Fruit fly (Drosophila melanogaster) whole organism, embryonic: Measurements from ENCODE around the gene Sptz.

Source experiments
- ATbp ChIP-seq: fragments of 200-800 bp; sonication (Bioruptor generic); optimal IDR thresholded peaks from 2 replicates; lab custom pipeline; 2017; ENCODE audit warnings: missing biosample characterization, mild to moderate bottlenecking, missing genetic modification characterization, missing genetic modification reagents
- BEAF-32 ChIP-seq: fragments of 200-800 bp; sonication (Bioruptor generic); optimal IDR thresholded peaks from 3 replicates; lab custom pipeline; 2017; ENCODE audit warnings: missing biosample characterization, missing genetic modification characterization, mild to moderate bottlenecking, moderate library complexity, missing genetic modification reagents
- CG11504 ChIP-seq: fragments of 200-800 bp; sonication (Bioruptor generic); optimal IDR thresholded peaks from 3 replicates; lab custom pipeline; 2019; ENCODE audit warnings: missing biosample characterization, mild to moderate bottlenecking, missing genetic modification characterization, moderate library complexity
- CG12299 ChIP-seq: fragments of 200-800 bp; sonication (Bioruptor generic); optimal IDR thresholded peaks from 2 replicates; lab custom pipeline; 2018; ENCODE audit warnings: missing biosample characterization, mild to moderate bottlenecking, missing genetic modification characterization
- CG12942 ChIP-seq: fragments of 200-800 bp; sonication (Bioruptor generic); optimal IDR thresholded peaks from 3 replicates; lab custom pipeline; 2016; ENCODE audit warnings: missing biosample characterization, missing genetic modification characterization
- CG15479 ChIP-seq: fragments of 200-800 bp; sonication (Bioruptor generic); optimal IDR thresholded peaks from 3 replicates; lab custom pipeline; 2019; ENCODE audit warnings: missing biosample characterization, mild to moderate bottlenecking, missing genetic modification characterization, moderate library complexity
- CG17612 ChIP-seq: fragments of 200-800 bp; sonication (Bioruptor generic); IDR thresholded peaks from 2 replicates; pipeline ENCODE4 v1.3.6; 2022; ENCODE audit warnings: missing biosample characterization, missing genetic modification characterization
- CG17829 ChIP-seq: fragments of 200-800 bp; optimal IDR thresholded peaks from 2 replicates; lab custom pipeline; 2019; ENCODE audit warnings: missing biosample characterization, mild to moderate bottlenecking, missing genetic modification characterization, moderate library complexity
- CG18011 ChIP-seq: fragments of 200-800 bp; sonication (Bioruptor generic); optimal IDR thresholded peaks from 2 replicates; lab custom pipeline; 2017; ENCODE audit warnings: missing biosample characterization, missing genetic modification characterization, mild to moderate bottlenecking, moderate library complexity, missing genotype
- CG18764 ChIP-seq: fragments of 200-800 bp; sonication (Bioruptor generic); optimal IDR thresholded peaks from 3 replicates; lab custom pipeline; 2016; ENCODE audit warnings: missing biosample characterization, missing genetic modification characterization
- CG2889 ChIP-seq: fragments of 200-800 bp; sonication (Bioruptor generic); IDR thresholded peaks from 3 replicates; pipeline ENCODE4 v1.3.6; 2022; ENCODE audit warnings: missing biosample characterization, missing genetic modification characterization
- CG30403 ChIP-seq: fragments of 200-800 bp; sonication (Bioruptor generic); optimal IDR thresholded peaks from 3 replicates; lab custom pipeline; 2016; ENCODE audit warnings: missing biosample characterization, missing genetic modification characterization
- CG31224 ChIP-seq: fragments of 200-800 bp; sonication (Bioruptor generic); IDR thresholded peaks from 2 replicates; pipeline ENCODE4 v1.3.6; 2022; ENCODE audit warnings: missing biosample characterization, missing genetic modification characterization
- CG31388 ChIP-seq: fragments of 200-800 bp; sonication (Bioruptor generic); optimal IDR thresholded peaks from 2 replicates; lab custom pipeline; 2016; ENCODE audit warnings: missing biosample characterization, missing genetic modification characterization
- CG33213 ChIP-seq: fragments of 200-800 bp; sonication (Bioruptor generic); optimal IDR thresholded peaks from 3 replicates; lab custom pipeline; 2016; ENCODE audit warnings: missing biosample characterization, missing genetic modification characterization
- CG4424 ChIP-seq: fragments of 200-800 bp; sonication (Bioruptor generic); optimal IDR thresholded peaks from 3 replicates; lab custom pipeline; 2016; ENCODE audit warnings: missing biosample characterization, missing genetic modification characterization
- CG8290 ChIP-seq, 3 experiments: fragments of 200-800 bp; sonication (Bioruptor generic); optimal IDR thresholded peaks; 2 replicates each; lab custom pipeline; 2016 to 2019; ENCODE audit warnings: missing biosample characterization in 3 of 3, missing genetic modification characterization in 3 of 3, mild to moderate bottlenecking in 2 of 3, moderate library complexity in 1 of 3
- CG8478 ChIP-seq: fragments of >200 bp; optimal IDR thresholded peaks from 2 replicates; lab custom pipeline; 2018
- CG9727 ChIP-seq: fragments of 200-800 bp; sonication (Bioruptor generic); optimal IDR thresholded peaks from 3 replicates; lab custom pipeline; 2017; ENCODE audit warnings: missing biosample characterization, mild to moderate bottlenecking, missing genetic modification characterization
- CkIIα-i1 ChIP-seq: fragments of 200-800 bp; sonication (Bioruptor generic); IDR thresholded peaks from 2 replicates; pipeline ENCODE4 v1.3.6; 2022; ENCODE audit warnings: missing biosample characterization, missing genetic modification characterization
- CoRest ChIP-seq: fragments of 200-800 bp; sonication (Bioruptor generic); optimal IDR thresholded peaks from 3 replicates; lab custom pipeline; 2018; ENCODE audit warnings: missing biosample characterization, mild to moderate bottlenecking, missing genetic modification characterization, moderate library complexity
- Dip3 ChIP-seq: fragments of 200-800 bp; sonication (Bioruptor generic); optimal IDR thresholded peaks from 3 replicates; lab custom pipeline; 2016; ENCODE audit warnings: missing biosample characterization, missing genetic modification characterization
- HmgD ChIP-seq: fragments of 200-800 bp; sonication (Bioruptor generic); optimal IDR thresholded peaks from 3 replicates; lab custom pipeline; 2016; ENCODE audit warnings: missing biosample characterization, missing genetic modification characterization
- MBD-R2 ChIP-seq: fragments of 200-800 bp; sonication (Bioruptor generic); IDR thresholded peaks from 2 replicates; pipeline ENCODE4 v1.3.6; 2022; ENCODE audit warnings: missing biosample characterization, missing genetic modification characterization
- NC2α ChIP-seq: fragments of 200-800 bp; sonication (Bioruptor generic); optimal IDR thresholded peaks from 2 replicates; lab custom pipeline; 2016; ENCODE audit warnings: missing biosample characterization, missing genetic modification characterization
- Nf-YA ChIP-seq: fragments of 200-800 bp; sonication (Bioruptor generic); IDR thresholded peaks from 2 replicates; pipeline ENCODE4 v1.3.6; 2022; ENCODE audit warnings: missing biosample characterization, missing genetic modification characterization
- PHDP ChIP-seq: fragments of 200-800 bp; sonication (Bioruptor generic); optimal IDR thresholded peaks from 3 replicates; lab custom pipeline; 2018; ENCODE audit warnings: missing biosample characterization, mild to moderate bottlenecking, missing genetic modification characterization, moderate library complexity
- Pdp1 ChIP-seq, 2 experiments: fragments of 200-800 bp; sonication (Bioruptor generic); optimal IDR thresholded peaks; 3 replicates each; lab custom pipeline; 2016; ENCODE audit warnings: missing biosample characterization in 2 of 2, missing genetic modification characterization in 2 of 2, mild to moderate bottlenecking in 1 of 2, moderate library complexity in 1 of 2
- Sry-β ChIP-seq: fragments of 200-800 bp; sonication (Bioruptor generic); optimal IDR thresholded peaks from 2 replicates; lab custom pipeline; 2018; ENCODE audit warnings: missing biosample characterization, mild to moderate bottlenecking, missing genetic modification characterization, moderate library complexity
- Ssrp ChIP-seq: fragments of 200-800 bp; sonication (Bioruptor generic); optimal IDR thresholded peaks from 2 replicates; lab custom pipeline; 2018; ENCODE audit warnings: missing biosample characterization, mild to moderate bottlenecking, missing genetic modification characterization, moderate library complexity
- Tbp ChIP-seq: fragments of >200 bp; optimal IDR thresholded peaks from 2 replicates; lab custom pipeline; 2018; ENCODE audit warnings: missing biosample characterization, missing genetic modification characterization
- YL-1 ChIP-seq: fragments of 200-800 bp; sonication (Bioruptor generic); optimal IDR thresholded peaks from 3 replicates; lab custom pipeline; 2017; ENCODE audit warnings: missing biosample characterization, mild to moderate bottlenecking, missing genetic modification characterization
- ap ChIP-seq: fragments of 200-800 bp; sonication (Bioruptor generic); IDR thresholded peaks from 2 replicates; pipeline ENCODE4 v1.3.6; 2022; ENCODE audit warnings: missing biosample characterization, missing genetic modification characterization
- bcd ChIP-seq: fragments of 200-800 bp; sonication (Bioruptor generic); optimal IDR thresholded peaks from 2 replicates; lab custom pipeline; 2017; ENCODE audit warnings: missing biosample characterization, mild to moderate bottlenecking, missing genetic modification characterization
- bsh ChIP-seq, 2 experiments: fragments of 200-800 bp; sonication (Bioruptor generic); optimal IDR thresholded peaks; 2 replicates each; lab custom pipeline; 2017 to 2018; ENCODE audit warnings: mild to moderate bottlenecking in 2 of 2, missing biosample characterization in 2 of 2, missing genetic modification characterization in 2 of 2, moderate library complexity in 1 of 2
- cg ChIP-seq: fragments of 200-800 bp; sonication (Bioruptor generic); optimal IDR thresholded peaks from 3 replicates; lab custom pipeline; 2019; ENCODE audit warnings: missing biosample characterization, mild to moderate bottlenecking, missing genetic modification characterization, moderate library complexity
- gfzf ChIP-seq: fragments of 200-800 bp; sonication (Bioruptor generic); optimal IDR thresholded peaks from 2 replicates; lab custom pipeline; 2016; ENCODE audit warnings: missing biosample characterization, mild to moderate bottlenecking, missing genetic modification characterization, moderate library complexity
- hbn ChIP-seq: fragments of 200-800 bp; sonication (Bioruptor generic); IDR thresholded peaks from 2 replicates; pipeline ENCODE4 v1.3.6; 2022; ENCODE audit warnings: missing biosample characterization, missing genetic modification characterization; ENCODE audit not compliant: partially characterized antibody
- her ChIP-seq: fragments of 200-800 bp; sonication (Bioruptor generic); optimal IDR thresholded peaks from 2 replicates; lab custom pipeline; 2016; ENCODE audit warnings: missing biosample characterization, missing genetic modification characterization
- ind ChIP-seq: fragments of 200-800 bp; sonication (Bioruptor generic); optimal IDR thresholded peaks from 3 replicates; lab custom pipeline; 2016; ENCODE audit warnings: missing biosample characterization, missing genetic modification characterization
- jing ChIP-seq: fragments of 200-800 bp; sonication (Bioruptor generic); optimal IDR thresholded peaks from 2 replicates; lab custom pipeline; 2018; ENCODE audit warnings: missing biosample characterization, mild to moderate bottlenecking, missing genetic modification characterization
- klu ChIP-seq: fragments of 200-800 bp; sonication (Bioruptor generic); IDR thresholded peaks from 2 replicates; pipeline ENCODE4 v1.3.6; 2022; ENCODE audit warnings: missing biosample characterization, missing genetic modification characterization
- lov ChIP-seq, 2 experiments: fragments of 200-800 bp in 1 of 2; fragments of >200 bp in 1 of 2; sonication (Bioruptor generic) in 1 of 2; IDR thresholded peaks in 1 of 2; optimal IDR thresholded peaks in 1 of 2; 2 replicates in 1 of 2; 3 replicates in 1 of 2; pipeline versions ENCODE4 v1.3.6 to Lab custom; 2017 to 2022; ENCODE audit warnings: missing biosample characterization in 1 of 2, missing genetic modification characterization in 1 of 2
- nerfin-1 ChIP-seq: fragments of 200-800 bp; sonication (Bioruptor generic); optimal IDR thresholded peaks from 3 replicates; lab custom pipeline; 2019; ENCODE audit warnings: missing biosample characterization, mild to moderate bottlenecking, missing genetic modification characterization, moderate library complexity
- otp ChIP-seq: fragments of 200-800 bp; sonication (Bioruptor generic); IDR thresholded peaks from 3 replicates; pipeline ENCODE4, ENCODE4 v1.3.6; 2022; ENCODE audit warnings: missing biosample characterization, missing genetic modification characterization
- pb ChIP-seq: fragments of 200-800 bp; sonication (Bioruptor generic); optimal IDR thresholded peaks from 3 replicates; lab custom pipeline; 2016; ENCODE audit warnings: missing biosample characterization, missing genetic modification characterization
- pnt ChIP-seq: fragments of 200-800 bp; sonication (Bioruptor generic); optimal IDR thresholded peaks from 3 replicates; lab custom pipeline; 2016; ENCODE audit warnings: missing biosample characterization, missing genetic modification characterization
- sna ChIP-seq: fragments of 200-800 bp; sonication (Bioruptor generic); IDR thresholded peaks from 2 replicates; pipeline ENCODE4 v1.3.6; 2022; ENCODE audit warnings: missing biosample characterization, missing genetic modification characterization; ENCODE audit not compliant: partially characterized antibody
- sob ChIP-seq: fragments of 200-800 bp; sonication (Bioruptor generic); IDR thresholded peaks from 2 replicates; pipeline ENCODE4 v1.3.6; 2022; ENCODE audit warnings: missing biosample characterization, missing genetic modification characterization
- sqz ChIP-seq: fragments of 200-800 bp; sonication (Bioruptor generic); optimal IDR thresholded peaks from 3 replicates; lab custom pipeline; 2018; ENCODE audit warnings: missing biosample characterization, mild to moderate bottlenecking, missing genetic modification characterization
- stc ChIP-seq: fragments of 200-800 bp; sonication (Bioruptor generic); IDR thresholded peaks from 2 replicates; pipeline ENCODE4 v1.3.6; 2022; ENCODE audit warnings: missing biosample characterization, missing genetic modification characterization

Gene Sptz

dm6 chr3R:11437528-11437927 lies 15.6 kb downstream of the Sptz start, which contains the start of gene CG17230 (continued):
- TF ChIP-seq cg (GFP tag; lab: Kevin White, UChicago) (no peak), CG8290 (GFP tag; optimal IDR thresholded peaks at IDR 0.05; lab: Kevin White, UChicago) (no peak), CG8290 (tag; optimal IDR thresholded peaks at IDR 0.05; lab: Kevin White, UChicago) (no peak), stc (GFP tag; lab: Robert Waterston, UW) (no peak), CG15479 (GFP tag; lab: Kevin White, UChicago) (no peak), CG9727 (GFP tag; lab: Kevin White, UChicago) (no peak), CG33213 (no peak), klu (no peak), CG30403 (no peak), pb (GFP tag; lab: Kevin White, UChicago) (no peak), CkIIα-i1 (GFP tag; lab: Robert Waterston, UW) (no peak), jing (GFP tag; lab: Kevin White, UChicago) (no peak), CG17612 (GFP tag; lab: Robert Waterston, UW) (no peak), YL-1 (GFP tag; lab: Kevin White, UChicago) (peak; percentile 47), Dip3 (GFP tag; lab: Kevin White, UChicago) (no peak), Ssrp (tag; lab: Kevin White, UChicago) (no peak), CG8478 (no peak), CG11504 (tag; lab: Kevin White, UChicago) (peak; percentile 31), CG31388 (GFP tag; lab: Kevin White, UChicago) (no peak), CG4424 (GFP tag; lab: Kevin White, UChicago) (no peak), CG31224 (no peak), ap (GFP tag; lab: Robert Waterston, UW) (no peak), bsh (GFP tag; optimal IDR thresholded peaks at IDR 0.05; lab: Kevin White, UChicago) (no peak), hbn (peak; percentile 82), ATbp (GFP tag; lab: Kevin White, UChicago) (no peak), CG12299 (tag; lab: Kevin White, UChicago) (no peak), sob (GFP tag; lab: Robert Waterston, UW) (0 out of 2 replicates have a peak, but pooled peaks have one; percentile 13), CoRest (tag; lab: Kevin White, UChicago) (peak; percentile 24), sna (peak; percentile 76), pnt (GFP tag; lab: Kevin White, UChicago) (no peak), ind (GFP tag; lab: Kevin White, UChicago) (no peak), MBD-R2 (peak; percentile 75), HmgD (GFP tag; lab: Kevin White, UChicago) (no peak), her (GFP tag; lab: Kevin White, UChicago) (no peak), otp (GFP tag; lab: Robert Waterston, UW) (no peak), BEAF-32 (GFP tag; lab: Kevin White, UChicago) (peak; percentile 81), Nf-YA (no peak), CG12942 (no peak), gfzf (GFP tag; lab: Kevin White, UChicago) (no peak), NC2α (GFP tag; lab: Kevin White, UChicago) (no peak), Pdp1 (GFP tag; optimal IDR thresholded peaks at IDR 0.05; lab: Kevin White, UChicago) (no peak), nerfin-1 (tag; lab: Kevin White, UChicago) (no peak), CG17829 (tag; lab: Kevin White, UChicago) (no peak), sqz (GFP tag; lab: Kevin White, UChicago) (no peak), Sry-β (GFP tag; lab: Kevin White, UChicago) (no peak), bcd (GFP tag; lab: Kevin White, UChicago) (no peak), PHDP (no peak), CG2889 (no peak), Tbp (GFP tag; lab: Kevin White, UChicago) (no peak), CG18011 (GFP tag; lab: Kevin White, UChicago) (no peak), lov (optimal IDR thresholded peaks at IDR 0.05; lab: Kevin White, UChicago) (no peak), lov (GFP tag; IDR thresholded peaks at IDR 0.05; lab: Robert Waterston, UW) (no peak), CG18764 (GFP tag; lab: Kevin White, UChicago) (no peak)
